Worm (Caenorhabditis elegans) whole organism, mixed stage, embryonic: ENCODE results near the gene T13G4.4.

Source experiments
- elt-3 ChIP-seq: fragments of 150-350 bp; optimal IDR thresholded peaks from 2 replicates; lab custom pipeline; 2014; ENCODE audit warnings: missing biosample characterization, missing genetic modification characterization
- lin-13 ChIP-seq: fragments of 150-350 bp; optimal IDR thresholded peaks from 2 replicates; lab custom pipeline; 2014; ENCODE audit warnings: missing biosample characterization, missing genetic modification characterization
- lsy-2 ChIP-seq: fragments of 150-350 bp; optimal IDR thresholded peaks from 2 replicates; lab custom pipeline; 2014; ENCODE audit warnings: missing biosample characterization, missing genetic modification characterization
- nhr-12 ChIP-seq: fragments of 150-350 bp; optimal IDR thresholded peaks from 2 replicates; lab custom pipeline; 2014; ENCODE audit warnings: missing biosample characterization, missing genetic modification characterization
- nhr-237 ChIP-seq: fragments of 150-350 bp; optimal IDR thresholded peaks from 2 replicates; lab custom pipeline; 2014; ENCODE audit warnings: missing biosample characterization, missing genetic modification characterization
- pha-4 ChIP-seq: fragments of 150-350 bp; optimal IDR thresholded peaks from 2 replicates; lab custom pipeline; 2018; ENCODE audit warnings: missing biosample characterization, missing genetic modification reagents, missing genetic modification characterization
- snpc-4 ChIP-seq: fragments of 150-350 bp; optimal IDR thresholded peaks from 2 replicates; lab custom pipeline; 2014; ENCODE audit warnings: missing biosample characterization, missing genetic modification characterization

DNA sequence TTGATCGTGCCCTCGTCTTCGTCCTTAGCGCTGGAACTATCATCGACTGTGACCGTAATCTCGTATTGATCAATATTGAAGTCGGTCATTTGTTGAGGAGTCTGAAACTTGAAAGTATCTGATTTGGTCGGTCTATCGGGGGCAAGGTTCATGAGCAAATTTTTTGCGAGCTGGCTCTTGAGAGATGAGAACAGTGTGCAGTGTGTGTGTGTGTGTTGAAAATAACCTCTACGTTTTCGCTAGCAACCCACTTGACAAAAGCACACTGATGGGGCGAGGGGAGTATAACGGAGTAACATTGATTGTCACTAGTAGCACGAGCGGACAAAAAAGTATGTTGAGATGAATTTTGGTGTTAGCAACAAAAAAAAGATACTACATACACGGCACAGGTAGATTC, 47.3 kb upstream of the T13G4.4 start, which contains the start of gene C25G6.3:
- TF ChIP-seq pha-4 (tag; lab: Kevin White, UChicago) (no peak), lsy-2 (tag; lab: Kevin White, UChicago) (no peak), snpc-4 (tag; lab: Kevin White, UChicago) (no peak), elt-3 (tag; lab: Kevin White, UChicago) (no peak), nhr-12 (no peak), lin-13 (tag; lab: Kevin White, UChicago) (no peak), nhr-237 (tag; lab: Kevin White, UChicago) (no peak)
